Worm (Caenorhabditis elegans) whole organism, L3 larva: ENCODE data around the gene C23F12.3.

Source experiments
- aly-2 ChIP-seq: fragments of 150-350 bp; optimal IDR thresholded peaks from 2 replicates; lab custom pipeline; 2014; ENCODE audit warnings: missing biosample characterization, missing genetic modification characterization
- egl-27 ChIP-seq: sonication (generic microtip); optimal IDR thresholded peaks from 4 replicates; lab custom pipeline; 2017; ENCODE audit warnings: missing biosample characterization, missing genetic modification reagents, missing genetic modification characterization
- lsy-12 ChIP-seq: sonication (generic microtip); optimal IDR thresholded peaks from 2 replicates; lab custom pipeline; 2016; ENCODE audit warnings: mild to moderate bottlenecking, missing genetic modification characterization, missing compliant biosample characterization
- nfya-1 ChIP-seq: sonication (generic microtip); optimal IDR thresholded peaks from 2 replicates; lab custom pipeline; 2017; ENCODE audit warnings: missing genetic modification characterization, mild to moderate bottlenecking, missing compliant biosample characterization, antibody characterized with exemption, moderate library complexity; ENCODE audit not compliant: insufficient read depth

ce11 chrX:9364082-9364481 is 27.4 kb upstream of the C23F12.3 start:
- TF ChIP-seq nfya-1: no peak
- no peak for TF ChIP-seq egl-27 (tag; lab: Kevin White, UChicago)
- no peak for TF ChIP-seq lsy-12 (tag; lab: Kevin White, UChicago)
- no peak for TF ChIP-seq aly-2 (tag; lab: Kevin White, UChicago)
